Fruit fly (Drosophila melanogaster) S2 (cell line): Measurements from ENCODE around the gene tara.
A peak's percentile ranks its signal among the peaks of the same experiment; 100 is the strongest.

ENCODE experiments used
- CG8478 ChIP-seq: fragments of >200 bp; optimal IDR thresholded peaks from 2 replicates; lab custom pipeline; 2018
- CTCF ChIP-seq, 2 experiments: fragments of >200 bp; optimal IDR thresholded peaks; 2 replicates each; lab custom pipeline; 2018

Gene tara

DNA sequence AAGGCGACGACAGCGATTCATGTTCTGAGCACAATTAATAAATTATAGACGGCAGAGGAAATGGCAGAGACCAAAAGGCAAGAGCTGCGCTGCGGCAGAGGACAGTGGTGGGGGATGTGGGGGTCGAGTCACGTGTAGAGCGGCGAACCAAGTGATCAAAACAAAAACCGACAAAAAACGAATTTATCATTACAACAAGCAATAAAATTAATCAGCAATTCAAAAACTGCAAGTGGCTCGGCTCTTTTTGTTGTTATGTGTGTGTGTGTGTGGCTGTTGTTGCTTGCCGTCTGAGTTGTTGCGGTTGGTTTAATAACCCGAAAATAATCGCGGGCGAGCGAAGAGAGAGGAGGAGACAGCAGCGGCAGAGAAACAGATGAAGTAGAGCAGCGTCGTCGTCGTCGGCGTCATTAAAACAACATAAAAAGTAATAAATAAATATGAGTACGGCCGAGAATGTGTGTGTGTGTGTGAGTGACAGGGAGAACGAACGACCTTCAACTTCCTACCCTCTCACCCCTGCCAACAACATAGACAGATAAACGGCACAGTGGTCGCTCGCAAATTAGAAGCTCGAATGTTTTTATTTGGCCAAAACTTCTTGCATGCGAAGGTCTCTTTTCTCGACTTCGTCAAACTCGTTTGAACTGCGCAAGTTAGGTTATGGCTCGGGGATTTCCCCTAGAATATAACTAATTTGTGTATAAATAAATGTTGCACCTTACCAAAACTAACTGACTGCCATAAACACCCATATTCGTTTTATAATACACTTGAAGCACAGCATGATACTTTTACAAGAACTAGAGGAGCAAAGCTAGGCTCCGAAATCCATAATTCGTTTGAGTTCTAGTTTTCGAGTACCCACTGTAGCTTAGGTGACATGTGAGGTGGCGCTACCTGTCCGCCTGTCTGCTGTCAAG, 6.2 kb downstream of the tara start:
- TF ChIP-seq CG8478 (lab: Kevin White, UChicago), result no peak
- TF ChIP-seq CTCF (optimal IDR thresholded peaks at IDR 0.05; lab: Kevin White, UChicago), result no peak

dm6 chr3R:16232569-16232968, 7.1 kb downstream of the tara start:
- TF ChIP-seq CTCF (optimal IDR thresholded peaks at IDR 0.05; lab: Kevin White, UChicago) (no peak), CG8478 (lab: Kevin White, UChicago) (no peak)

dm6 chr3R:16234298-16234697, 8.8 kb downstream of the tara start:
- no peak for TF ChIP-seq CTCF (optimal IDR thresholded peaks at IDR 0.05; lab: Kevin White, UChicago)

DNA sequence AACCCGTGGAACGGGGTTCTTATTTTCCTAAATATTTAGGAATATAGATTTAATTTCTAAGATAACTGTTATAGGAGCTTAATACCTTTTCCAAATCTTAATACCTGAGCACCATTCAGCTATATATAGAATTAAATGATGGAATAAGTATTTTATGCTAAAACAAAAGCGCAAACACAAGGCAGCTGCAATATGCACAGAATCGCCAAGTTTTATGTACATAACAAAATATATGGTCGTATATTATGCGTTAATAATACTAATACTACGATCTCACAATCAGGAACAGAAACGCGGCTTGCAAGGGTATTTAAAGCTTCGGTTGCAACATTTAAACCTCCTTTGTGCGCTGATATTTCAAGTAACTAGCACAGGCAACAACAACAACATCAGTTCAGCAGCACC, 9.3 kb downstream of the tara start:
- TF ChIP-seq CTCF (optimal IDR thresholded peaks at IDR 0.05; lab: Kevin White, UChicago) (no peak), CG8478 (lab: Kevin White, UChicago) (no peak)

- TF ChIP-seq CTCF (optimal IDR thresholded peaks at IDR 0.05; lab: Kevin White, UChicago) (no peak), CG8478 (lab: Kevin White, UChicago) (no peak)
These were observed 9.9 kb downstream of the tara start for dm6 chr3R:16235215-16235937.

DNA sequence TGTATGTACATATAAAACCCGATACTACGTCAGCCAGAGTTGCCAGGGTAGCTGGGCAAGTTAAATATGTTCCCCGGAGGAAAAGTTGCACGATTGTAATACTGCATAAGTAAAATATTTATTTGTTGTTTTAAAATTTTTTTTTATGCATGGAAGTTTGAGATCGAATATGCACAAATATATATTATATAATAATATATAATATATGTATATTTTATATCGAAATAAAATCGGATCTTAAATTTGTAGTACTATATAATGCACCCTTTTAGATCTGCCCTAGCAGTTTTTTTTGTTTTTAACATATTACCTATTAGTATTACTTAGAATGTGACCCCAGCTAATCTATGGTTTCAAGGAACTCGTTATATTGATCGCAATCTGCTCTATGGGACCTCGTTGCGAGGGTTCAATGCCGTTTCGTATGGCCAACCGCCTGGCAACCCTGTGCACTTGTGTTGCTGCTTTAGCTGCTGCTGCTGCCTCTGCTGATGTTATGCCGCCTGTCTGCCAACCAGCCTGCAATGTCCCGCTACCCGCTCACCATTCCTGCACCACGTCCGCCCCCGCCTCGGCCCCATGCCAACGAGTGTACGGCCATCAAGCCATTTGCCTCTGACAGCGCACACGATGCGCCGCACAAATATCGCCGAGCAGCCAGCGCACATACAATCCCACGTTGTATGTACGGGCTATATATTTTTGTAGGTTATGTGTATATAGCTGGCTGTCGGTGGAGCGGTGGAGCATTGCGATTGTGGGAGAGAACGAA, 10.7 kb downstream of the tara start:
- TF ChIP-seq CTCF (optimal IDR thresholded peaks at IDR 0.05; lab: Kevin White, UChicago), result no peak
- no peak for TF ChIP-seq CG8478 (lab: Kevin White, UChicago)

DNA sequence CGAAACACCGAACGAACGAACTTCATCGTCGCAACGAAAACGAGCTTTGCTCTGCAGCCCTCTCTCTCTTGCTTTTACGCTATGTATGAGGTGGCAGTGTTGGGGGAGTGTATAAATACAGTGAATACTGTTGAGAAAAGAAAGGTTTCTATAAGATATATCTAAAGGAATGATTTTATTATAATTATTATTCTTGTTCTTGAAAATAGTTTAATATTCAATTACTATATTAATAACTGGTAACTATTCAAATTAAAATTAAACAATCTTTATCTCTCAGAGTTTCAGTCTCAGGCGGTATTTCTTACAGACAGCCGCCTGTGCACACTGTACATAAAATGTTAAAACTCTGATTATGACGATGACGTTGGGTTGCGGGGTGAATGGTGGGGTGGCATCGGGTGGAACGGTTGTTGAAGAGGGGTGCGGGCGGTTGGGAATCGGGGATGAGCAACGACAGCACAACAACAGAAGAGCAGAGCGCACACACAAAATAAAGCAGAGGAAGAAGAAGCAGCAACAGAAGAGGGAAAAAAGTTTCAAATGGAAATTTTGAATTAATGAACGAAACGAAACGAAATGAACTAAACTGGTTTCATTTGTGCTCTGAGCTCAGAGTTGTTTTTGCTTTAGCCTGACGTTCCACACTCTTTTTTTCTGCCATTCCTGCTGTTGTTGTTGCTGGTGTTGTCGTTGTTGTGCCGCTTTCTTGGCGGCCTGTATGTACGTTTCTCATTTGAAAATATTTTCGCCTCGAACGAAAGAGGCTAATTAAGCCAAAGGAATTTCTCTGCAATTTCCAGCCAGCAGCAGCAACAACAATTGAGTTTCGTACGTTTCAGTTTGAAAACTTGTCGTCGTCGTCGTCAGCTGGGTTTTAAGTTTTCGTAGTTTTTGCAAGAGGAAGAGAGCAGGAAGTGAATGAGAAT, 11.5 kb downstream of the tara start:
- TF ChIP-seq CG8478 (lab: Kevin White, UChicago), result no peak
- TF ChIP-seq CTCF (optimal IDR thresholded peaks at IDR 0.05; lab: Kevin White, UChicago), result peak in 1 of 2 experiments; percentile 2

DNA sequence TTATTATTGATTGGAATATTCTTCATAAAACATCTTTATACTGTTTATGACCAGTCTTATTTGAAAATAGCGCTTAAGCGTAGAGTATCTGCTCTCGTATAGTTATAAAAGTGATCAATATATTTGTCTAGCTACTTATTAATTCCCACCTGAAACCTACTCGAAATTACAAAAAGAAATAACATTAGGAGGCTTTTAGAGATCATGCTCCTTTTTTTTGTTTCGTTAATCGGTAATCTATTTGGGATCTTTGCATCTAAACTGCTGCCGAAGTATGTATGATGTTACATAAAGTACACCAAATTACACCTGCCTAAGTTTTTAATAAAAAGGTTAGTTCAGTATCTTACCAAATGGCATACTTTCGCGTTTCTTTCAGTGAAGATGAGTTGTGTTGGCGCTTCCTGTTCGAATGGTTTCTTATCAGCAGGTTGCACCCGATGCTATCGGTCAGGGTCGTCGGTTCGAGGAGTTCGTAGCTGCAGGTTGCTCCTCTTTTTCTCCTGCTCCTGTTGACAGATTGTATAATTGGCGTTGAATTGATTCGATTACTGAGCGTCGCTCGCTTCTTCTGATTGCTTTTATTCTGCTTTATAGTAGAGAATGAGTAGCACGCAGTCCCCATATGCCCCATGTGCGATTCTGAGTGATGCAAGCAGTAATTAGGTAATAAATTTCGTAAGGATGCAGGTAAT, 12.7 kb downstream of the tara start:
- TF ChIP-seq CTCF (optimal IDR thresholded peaks at IDR 0.05; lab: Kevin White, UChicago) (no peak), CG8478 (lab: Kevin White, UChicago) (no peak)

- TF ChIP-seq CG8478 (lab: Kevin White, UChicago) (no peak), CTCF (optimal IDR thresholded peaks at IDR 0.05; lab: Kevin White, UChicago) (no peak)
These were observed 13.9 kb downstream of the tara start for dm6 chr3R:16239304-16239703.

DNA sequence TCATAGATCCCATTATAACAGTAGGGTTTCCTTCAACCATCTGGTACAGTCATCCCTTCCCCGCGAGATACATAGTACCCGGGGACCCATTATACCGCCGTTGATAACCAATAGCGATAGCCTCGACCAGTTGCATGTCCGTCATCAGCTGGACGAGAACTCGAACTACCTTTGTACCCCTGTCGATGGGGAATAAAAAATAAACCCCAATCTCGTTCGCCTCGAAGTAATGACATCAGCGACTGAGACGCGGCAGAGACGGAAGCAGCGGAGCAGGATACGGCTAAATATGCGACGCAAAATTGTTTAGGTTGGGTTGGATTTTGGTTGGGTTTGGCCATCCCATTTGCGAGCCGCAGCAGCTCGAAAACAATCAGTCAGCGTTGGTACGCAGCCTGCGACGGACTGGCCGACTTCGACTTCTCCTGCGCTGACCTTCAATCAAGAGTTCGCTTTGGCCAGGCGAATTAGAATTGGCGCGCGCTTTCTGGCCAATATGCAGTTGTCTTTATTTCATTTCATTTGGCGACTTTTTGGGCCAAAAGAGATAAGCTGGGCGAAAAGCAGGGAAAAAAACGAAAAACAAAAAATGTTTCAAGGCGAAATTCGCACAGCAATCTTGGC, 15.1 kb downstream of the tara start:
- TF ChIP-seq CTCF (optimal IDR thresholded peaks at IDR 0.05; lab: Kevin White, UChicago) (no peak), CG8478 (lab: Kevin White, UChicago) (no peak)

dm6 chr3R:16241102-16241779, 15.8 kb downstream of the tara start:
- TF ChIP-seq CG8478 (lab: Kevin White, UChicago) (no peak), CTCF (optimal IDR thresholded peaks at IDR 0.05; lab: Kevin White, UChicago) (peak in 1 of 2 experiments; percentile 2)

dm6 chr3R:16241822-16242221, 16.4 kb downstream of the tara start:
- TF ChIP-seq CTCF (optimal IDR thresholded peaks at IDR 0.05; lab: Kevin White, UChicago) (no peak), CG8478 (lab: Kevin White, UChicago) (no peak)
